Worm (Caenorhabditis elegans) whole organism, L4 larva: Measurements from ENCODE around the gene nhl-3.

Experiments used
- F49E8.2 ChIP-seq: sonication (generic microtip); optimal IDR thresholded peaks from 2 replicates; lab custom pipeline; 2016; ENCODE audit warnings: missing compliant biosample characterization, mild to moderate bottlenecking, missing genetic modification characterization, borderline replicate concordance
- egl-27 ChIP-seq: sonication (generic microtip); optimal IDR thresholded peaks from 3 replicates; lab custom pipeline; 2017; ENCODE audit warnings: missing biosample characterization, missing genetic modification reagents, missing genetic modification characterization
- fos-1 ChIP-seq: fragments of 150-350 bp; optimal IDR thresholded peaks from 2 replicates; lab custom pipeline; 2014; ENCODE audit warnings: missing biosample characterization, missing genetic modification characterization
- hlh-11 ChIP-seq: fragments of 200-800 bp; sonication (Bioruptor generic); optimal IDR thresholded peaks from 2 replicates; lab custom pipeline; 2018; ENCODE audit warnings: mild to moderate bottlenecking, missing genetic modification characterization, missing compliant biosample characterization
- lin-15B ChIP-seq: fragments of 150-350 bp; sonication (generic microtip); optimal IDR thresholded peaks from 3 replicates; lab custom pipeline; 2014; ENCODE audit warnings: missing biosample characterization, missing genetic modification characterization
- madf-5 ChIP-seq, 2 experiments: fragments of 200-800 bp; sonication (Bioruptor generic); IDR thresholded peaks; 2 replicates each; pipeline ENCODE4 v1.3.6; 2022; ENCODE audit warnings: missing compliant biosample characterization in 2 of 2, missing genetic modification characterization in 2 of 2
- mdl-1 ChIP-seq, 2 experiments: fragments of 150-350 bp in 1 of 2; sonication (generic microtip) in 1 of 2; optimal IDR thresholded peaks; 2 replicates each; lab custom pipeline; 2014 to 2017; ENCODE audit warnings: missing biosample characterization in 2 of 2, missing genetic modification characterization in 2 of 2
- nhr-237 ChIP-seq: sonication (generic microtip); optimal IDR thresholded peaks from 2 replicates; lab custom pipeline; 2017; ENCODE audit warnings: missing biosample characterization, missing genetic modification characterization
- nhr-28 ChIP-seq: fragments of 150-350 bp; optimal IDR thresholded peaks from 2 replicates; lab custom pipeline; 2014; ENCODE audit warnings: missing biosample characterization, missing genetic modification characterization
- pha-4 ChIP-seq, 2 experiments: fragments of 150-350 bp in 1 of 2; fragments of 200-800 bp in 1 of 2; sonication (Bioruptor generic) in 1 of 2; IDR thresholded peaks in 1 of 2; optimal IDR thresholded peaks in 1 of 2; 2 replicates each; pipeline versions ENCODE4 v1.3.6 to Lab custom; 2014 to 2022; ENCODE audit warnings: missing genetic modification characterization in 2 of 2, missing genetic modification reagents in 2 of 2, missing biosample characterization in 1 of 2, missing compliant biosample characterization in 1 of 2
- zip-11 ChIP-seq: fragments of 200-800 bp; sonication (Bioruptor generic); IDR thresholded peaks from 2 replicates; pipeline ENCODE4 v1.3.6; 2022; ENCODE audit warnings: missing genetic modification characterization, missing compliant biosample characterization
- zip-2 ChIP-seq: fragments of 150-350 bp; optimal IDR thresholded peaks from 2 replicates; lab custom pipeline; 2014; ENCODE audit warnings: missing biosample characterization, missing genetic modification characterization

DNA sequence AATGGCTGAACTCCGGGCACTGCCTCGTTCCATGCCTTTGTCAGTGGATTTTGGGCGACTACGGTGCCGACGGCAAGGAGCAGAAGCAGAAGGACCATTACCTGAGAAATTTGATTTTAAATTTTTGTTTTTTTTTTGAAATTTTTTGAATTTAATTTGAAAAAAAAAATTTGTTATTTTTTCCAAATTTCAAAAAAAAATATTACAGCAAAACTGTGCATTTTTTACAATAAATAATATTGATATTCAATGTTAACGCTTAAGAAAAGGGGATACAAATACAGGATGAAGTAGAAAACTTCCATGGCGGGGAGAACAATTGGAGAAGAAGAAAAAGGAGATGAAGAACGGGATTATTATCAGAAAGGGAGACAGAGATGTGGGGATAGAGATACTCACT, 29.9 kb downstream of the nhl-3 start, which contains the start of gene mlt-8:
- TF ChIP-seq nhr-28 (tag; lab: Kevin White, UChicago) (no peak), pha-4 (GFP tag; IDR thresholded peaks at IDR 0.05; lab: Robert Waterston, UW) (no peak), pha-4 (tag; optimal IDR thresholded peaks at IDR 0.05; lab: Kevin White, UChicago) (no peak), lin-15B (tag; lab: Kevin White, UChicago) (no peak), F49E8.2 (tag; lab: Kevin White, UChicago) (no peak), zip-11 (no peak), mdl-1 (tag; optimal IDR thresholded peaks at IDR 0.05; lab: Kevin White, UChicago) (no peak), madf-5 (GFP tag; IDR thresholded peaks at IDR 0.05; lab: Robert Waterston, UW) (no peak), fos-1 (tag; lab: Kevin White, UChicago) (no peak), hlh-11 (tag; lab: Kevin White, UChicago) (no peak), zip-2 (tag; lab: Kevin White, UChicago) (no peak), nhr-237 (no peak), egl-27 (tag; lab: Kevin White, UChicago) (no peak)
